Fruit fly (Drosophila melanogaster): Measurements from ENCODE around the gene Cph.
A peak's percentile ranks its signal among the peaks of the same experiment; 100 is the strongest.

Cph gene

DNA sequence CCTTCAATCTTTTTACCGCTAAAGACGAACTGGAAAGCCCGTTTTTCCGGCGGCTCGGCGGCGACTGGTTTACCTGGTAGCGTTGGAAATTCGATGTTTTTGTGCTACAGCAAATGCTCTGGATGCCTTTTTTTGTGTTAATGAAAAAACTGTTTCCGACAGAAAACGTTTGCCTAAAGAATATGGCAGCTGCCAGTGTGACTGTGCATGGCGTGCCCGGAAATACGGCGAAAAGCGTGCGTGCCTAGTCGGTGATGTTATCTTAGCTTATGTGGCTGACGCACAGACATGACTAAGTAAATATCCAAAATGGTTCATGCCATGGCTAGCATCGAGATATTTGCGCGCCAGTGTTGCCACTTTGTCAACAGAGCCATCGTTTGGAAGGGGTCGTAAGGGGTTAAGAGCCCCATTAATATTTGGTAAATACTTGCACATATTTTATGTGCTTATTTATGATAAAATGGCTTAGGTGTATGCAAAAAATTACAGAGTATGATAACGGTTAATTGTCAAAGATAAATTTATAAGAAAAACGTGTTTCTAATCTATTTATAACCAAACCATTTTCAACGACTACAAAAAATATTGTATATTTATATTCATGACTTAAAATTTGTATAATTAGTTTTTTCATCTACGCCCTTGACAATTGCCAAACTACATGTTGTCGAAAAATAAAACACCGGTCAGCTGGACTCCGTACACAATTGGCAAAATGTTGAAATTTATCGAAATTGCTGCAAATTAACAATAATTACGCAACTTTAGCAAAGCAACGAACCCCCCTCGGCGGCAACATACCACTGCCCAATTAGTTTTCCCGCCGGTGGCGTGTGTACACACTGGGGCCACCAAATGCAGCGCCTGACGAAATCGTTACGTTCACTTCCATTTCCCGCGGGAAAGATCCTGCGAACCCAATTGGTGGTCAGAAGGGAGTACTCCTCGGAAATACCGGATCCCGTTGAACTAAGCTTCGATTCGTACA is 148.8 kb downstream of the Cph start, which contains the start of gene CG2059 (continued):
- TF ChIP-seq NC2β (GFP tag; optimal IDR thresholded peaks at IDR 0.05): peak; percentile 63
- TF ChIP-seq Sry-δ (GFP tag; optimal IDR thresholded peaks at IDR 0.05): peak; percentile 67
- peak; percentile 74 for TF ChIP-seq CG9932 (GFP tag; IDR thresholded peaks at IDR 0.05)
- peak; percentile 50 for TF ChIP-seq caup (GFP tag; optimal IDR thresholded peaks at IDR 0.05; ENCODE audit: severe bottlenecking)
- TF ChIP-seq onecut (GFP tag; IDR thresholded peaks at IDR 0.05): 0 out of 2 replicates have a peak, but pooled peaks have one; percentile 19
- no peak for TF ChIP-seq nau (GFP tag; optimal IDR thresholded peaks at IDR 0.05)
- peak; percentile 22 for TF ChIP-seq CG2875 (GFP tag; optimal IDR thresholded peaks at IDR 0.05)
- peak; percentile 85 for TF ChIP-seq row (GFP tag; IDR thresholded peaks at IDR 0.05)
- TF ChIP-seq dysf (GFP tag; IDR thresholded peaks at IDR 0.05): peak; percentile 52; the same call in 2 of the 3 replicates
- TF ChIP-seq sim (GFP tag; IDR thresholded peaks at IDR 0.05): no peak
- peak; percentile 84 for TF ChIP-seq dm (GFP tag; optimal IDR thresholded peaks at IDR 0.05)
- peak; percentile 66 for TF ChIP-seq CG3163 (GFP tag; optimal IDR thresholded peaks at IDR 0.05)
- TF ChIP-seq CG11456 (GFP tag; IDR thresholded peaks at IDR 0.05): peak; percentile 74; the same call in 2 of the 3 replicates
- TF ChIP-seq Drgx (GFP tag; IDR thresholded peaks at IDR 0.05): no peak
- TF ChIP-seq CG3407 (GFP tag; optimal IDR thresholded peaks at IDR 0.05): peak; percentile 6
- TF ChIP-seq Fer1 (GFP tag; optimal IDR thresholded peaks at IDR 0.05): peak; percentile 8
- TF ChIP-seq CG9609 (GFP tag; optimal IDR thresholded peaks at IDR 0.05): peak; percentile 48
- peak; percentile 94 for TF ChIP-seq phol (tag; optimal IDR thresholded peaks at IDR 0.05)
- peak; percentile 65 for TF ChIP-seq Dref (GFP tag; IDR thresholded peaks at IDR 0.05)
- TF ChIP-seq Xrp1 (GFP tag; IDR thresholded peaks at IDR 0.05): 0 out of 2 replicates have a peak, but pooled peaks have one; percentile 9
- TF ChIP-seq sr (GFP tag; IDR thresholded peaks at IDR 0.05): 0 out of 3 replicates have a peak, but pooled peaks have one; percentile 23
- TF ChIP-seq CG34224 (GFP tag; IDR thresholded peaks at IDR 0.05; ENCODE audit: partially characterized antibody): no peak
- no peak for TF ChIP-seq CG6654 (GFP tag; optimal IDR thresholded peaks at IDR 0.05)
- TF ChIP-seq Pdp1 (GFP tag; optimal IDR thresholded peaks at IDR 0.05): peak; percentile 42 to 100
- peak; percentile 84 for TF ChIP-seq HmgD (GFP tag; optimal IDR thresholded peaks at IDR 0.05)
- TF ChIP-seq al (GFP tag; IDR thresholded peaks at IDR 0.05): peak; percentile 6; the same call in 1 of the 2 replicates
- peak; percentile 39 for TF ChIP-seq CG2202 (tag; optimal IDR thresholded peaks at IDR 0.05)
- TF ChIP-seq CG4328 (GFP tag; optimal IDR thresholded peaks at IDR 0.05): no peak
- TF ChIP-seq CG12769 (tag; optimal IDR thresholded peaks at IDR 0.05): peak; percentile 66
- TF ChIP-seq Ets65A (GFP tag): peak; percentile 98
- TF ChIP-seq Abd-B (GFP tag; optimal IDR thresholded peaks at IDR 0.05): peak; percentile 27
- TF ChIP-seq CG13287 (GFP tag; IDR thresholded peaks at IDR 0.05; ENCODE audit: partially characterized antibody): peak; percentile 52
- TF ChIP-seq E2f1 (GFP tag; IDR thresholded peaks at IDR 0.05): peak; percentile 51
- TF ChIP-seq CG17802 (tag; optimal IDR thresholded peaks at IDR 0.05): peak; percentile 60
- no peak for TF ChIP-seq NK7.1 (GFP tag; optimal IDR thresholded peaks at IDR 0.05)
- TF ChIP-seq Hsf (GFP tag; optimal IDR thresholded peaks at IDR 0.05): peak; percentile 40
- TF ChIP-seq chif (GFP tag; optimal IDR thresholded peaks at IDR 0.05): peak in 1 of 2 experiments; percentile 21
- TF ChIP-seq yki (optimal IDR thresholded peaks at IDR 0.05): no peak
- TF ChIP-seq CG18262 (tag; optimal IDR thresholded peaks at IDR 0.05): peak; percentile 44
- TF ChIP-seq CG12942 (GFP tag; optimal IDR thresholded peaks at IDR 0.05): peak; percentile 39
- no peak for TF ChIP-seq NC2α (GFP tag; optimal IDR thresholded peaks at IDR 0.05)
- no peak for TF ChIP-seq psq (GFP tag; optimal IDR thresholded peaks at IDR 0.05)
- TF ChIP-seq zf30C (GFP tag; optimal IDR thresholded peaks at IDR 0.05): no peak
- TF ChIP-seq Tbp (GFP tag; optimal IDR thresholded peaks at IDR 0.05): no peak
- TF ChIP-seq CG6254 (GFP tag; optimal IDR thresholded peaks at IDR 0.05): no peak
- peak; percentile 13 for TF ChIP-seq CG15601 (tag; optimal IDR thresholded peaks at IDR 0.05)
- peak; percentile 18 for TF ChIP-seq Fer3 (tag; optimal IDR thresholded peaks at IDR 0.05)
- no peak for TF ChIP-seq Gsc (GFP tag; IDR thresholded peaks at IDR 0.05)
